Worm (Caenorhabditis elegans) whole organism, L4 larva: ENCODE measurements around the gene C09F9.2.
A peak's percentile ranks its signal among the peaks of the same experiment; 100 is the strongest.

Experiments used
- F26F4.8 ChIP-seq: fragments of 200-800 bp; sonication (Bioruptor generic); conservative IDR thresholded peaks from 2 replicates; pipeline ENCODE4 v1.3.6; 2022; ENCODE audit warnings: missing genetic modification characterization, missing compliant biosample characterization
- R02D3.7 ChIP-seq: fragments of 150-350 bp; sonication (generic microtip); optimal IDR thresholded peaks from 3 replicates; lab custom pipeline; 2014; ENCODE audit warnings: missing biosample characterization, missing genetic modification characterization
- Y48G9A.11 ChIP-seq: fragments of 200-800 bp; sonication (Bioruptor generic); IDR thresholded peaks from 2 replicates; pipeline ENCODE4 v1.3.6; 2022; ENCODE audit warnings: missing genetic modification reagents, missing genetic modification characterization, missing compliant biosample characterization
- ZK337.2 ChIP-seq: fragments of 200-800 bp; sonication (Bioruptor generic); IDR thresholded peaks from 2 replicates; pipeline ENCODE4 v1.3.6; 2022; ENCODE audit warnings: missing genetic modification reagents, missing genetic modification characterization, missing compliant biosample characterization
- aha-1 ChIP-seq: fragments of 150-350 bp; peaks from one replicate; lab custom pipeline; 2014; ENCODE audit warnings: missing biosample characterization, missing genetic modification characterization
- ama-1 ChIP-seq: fragments of 150-350 bp; optimal IDR thresholded peaks from 2 replicates; lab custom pipeline; 2014; ENCODE audit warnings: inconsistent platforms, mixed read lengths
- arid-1 ChIP-seq: fragments of 200-800 bp; sonication (Bioruptor generic); conservative IDR thresholded peaks from 2 replicates; pipeline ENCODE4 v1.3.6; 2022; ENCODE audit warnings: missing genetic modification reagents, missing genetic modification characterization, missing compliant biosample characterization
- attf-4 ChIP-seq: sonication (generic microtip); optimal IDR thresholded peaks from 3 replicates; lab custom pipeline; 2017; ENCODE audit warnings: missing biosample characterization, missing genetic modification characterization
- ceh-32 ChIP-seq: sonication (generic microtip); optimal IDR thresholded peaks from 2 replicates; lab custom pipeline; 2016; ENCODE audit warnings: mild to moderate bottlenecking, missing genetic modification characterization, missing compliant biosample characterization; ENCODE audit not compliant: poor library complexity
- ceh-44 ChIP-seq: fragments of 200-800 bp; sonication (Bioruptor generic); IDR thresholded peaks from 2 replicates; pipeline ENCODE4 v1.3.6; 2022; ENCODE audit warnings: missing genetic modification reagents, missing genetic modification characterization, missing compliant biosample characterization
- cey-2 ChIP-seq: sonication (generic microtip); optimal IDR thresholded peaks from 3 replicates; lab custom pipeline; 2017; ENCODE audit warnings: missing genetic modification characterization, mild to moderate bottlenecking, missing compliant biosample characterization, antibody characterized with exemption, borderline replicate concordance; ENCODE audit not compliant: insufficient read depth
- ctbp-1 ChIP-seq: fragments of 200-800 bp; sonication (Bioruptor generic); IDR thresholded peaks from 2 replicates; pipeline ENCODE4 v1.3.6; 2022; ENCODE audit warnings: missing genetic modification reagents, missing genetic modification characterization, missing compliant biosample characterization
- daf-12 ChIP-seq: fragments of 150-350 bp; optimal IDR thresholded peaks from 2 replicates; lab custom pipeline; 2014; ENCODE audit warnings: missing biosample characterization, missing genetic modification reagents, missing genetic modification characterization
- egl-43 ChIP-seq: fragments of 200-800 bp; sonication (Bioruptor generic); IDR thresholded peaks from 2 replicates; pipeline ENCODE4 v1.3.6; 2022; ENCODE audit warnings: missing genetic modification reagents, missing genetic modification characterization, missing compliant biosample characterization
- jun-1 ChIP-seq: fragments of 150-350 bp; optimal IDR thresholded peaks from 2 replicates; lab custom pipeline; 2014; ENCODE audit warnings: missing biosample characterization, missing genetic modification reagents, missing genetic modification characterization
- lim-7 ChIP-seq: fragments of 200-800 bp; sonication (Bioruptor generic); IDR thresholded peaks from 2 replicates; pipeline ENCODE4 v1.3.6; 2022; ENCODE audit warnings: missing genetic modification characterization, missing compliant biosample characterization
- lin-1 ChIP-seq: fragments of 200-800 bp; sonication (Bioruptor generic); IDR thresholded peaks from 2 replicates; pipeline ENCODE4 v1.3.6; 2022; ENCODE audit warnings: missing genetic modification reagents, missing genetic modification characterization, missing compliant biosample characterization
- lin-39 ChIP-seq: fragments of 150-350 bp; optimal IDR thresholded peaks from 2 replicates; lab custom pipeline; 2014; ENCODE audit warnings: missing biosample characterization, missing genetic modification reagents, missing genetic modification characterization
- lir-3 ChIP-seq: sonication (generic microtip); optimal IDR thresholded peaks from 2 replicates; lab custom pipeline; 2016; ENCODE audit warnings: mild to moderate bottlenecking, missing genetic modification characterization, missing compliant biosample characterization
- mdl-1 ChIP-seq, 2 experiments: fragments of 150-350 bp in 1 of 2; sonication (generic microtip) in 1 of 2; optimal IDR thresholded peaks; 2 replicates each; lab custom pipeline; 2014 to 2017; ENCODE audit warnings: missing biosample characterization in 2 of 2, missing genetic modification characterization in 2 of 2
- mes-2 ChIP-seq: sonication (generic microtip); optimal IDR thresholded peaks from 2 replicates; lab custom pipeline; 2016; ENCODE audit warnings: missing genotype, mild to moderate bottlenecking, missing genetic modification characterization, missing compliant biosample characterization; ENCODE audit not compliant: poor library complexity, severe bottlenecking
- mxl-2 ChIP-seq: fragments of 200-800 bp; sonication (Bioruptor generic); conservative IDR thresholded peaks from 2 replicates; pipeline ENCODE4 v1.3.6; 2022; ENCODE audit warnings: missing genetic modification reagents, missing genetic modification characterization, missing compliant biosample characterization
- mxl-3 ChIP-seq: fragments of 200-800 bp; sonication (Bioruptor generic); optimal IDR thresholded peaks from 2 replicates; lab custom pipeline; 2018; ENCODE audit warnings: mild to moderate bottlenecking, missing genetic modification characterization, missing compliant biosample characterization
- nhr-102 ChIP-seq: sonication (generic microtip); optimal IDR thresholded peaks from 2 replicates; lab custom pipeline; 2016; ENCODE audit warnings: mild to moderate bottlenecking, missing genetic modification characterization, moderate library complexity, missing compliant biosample characterization
- nhr-28 ChIP-seq: fragments of 150-350 bp; optimal IDR thresholded peaks from 2 replicates; lab custom pipeline; 2014; ENCODE audit warnings: missing biosample characterization, missing genetic modification characterization
- nhr-41 ChIP-seq: fragments of 200-800 bp; sonication (Bioruptor generic); IDR thresholded peaks from 2 replicates; pipeline ENCODE4 v1.3.6; 2022; ENCODE audit warnings: missing genetic modification reagents, missing genetic modification characterization, missing compliant biosample characterization
- nhr-42 ChIP-seq: fragments of 200-800 bp; sonication (Bioruptor generic); IDR thresholded peaks from 2 replicates; pipeline ENCODE4 v1.3.6; 2022; ENCODE audit warnings: missing genetic modification characterization, missing compliant biosample characterization
- nhr-48 ChIP-seq: sonication (generic microtip); optimal IDR thresholded peaks from 2 replicates; lab custom pipeline; 2016; ENCODE audit warnings: mild to moderate bottlenecking, missing genetic modification characterization, missing compliant biosample characterization
- pha-4 ChIP-seq, 2 experiments: fragments of 150-350 bp in 1 of 2; fragments of 200-800 bp in 1 of 2; sonication (Bioruptor generic) in 1 of 2; IDR thresholded peaks in 1 of 2; optimal IDR thresholded peaks in 1 of 2; 2 replicates each; pipeline versions ENCODE4 v1.3.6 to Lab custom; 2014 to 2022; ENCODE audit warnings: missing genetic modification characterization in 2 of 2, missing genetic modification reagents in 2 of 2, missing biosample characterization in 1 of 2, missing compliant biosample characterization in 1 of 2
- php-3 ChIP-seq: fragments of 200-800 bp; sonication (Bioruptor generic); IDR thresholded peaks from 2 replicates; pipeline ENCODE4 v1.3.6; 2022; ENCODE audit warnings: missing genetic modification reagents, missing genetic modification characterization, missing compliant biosample characterization
- saeg-2 ChIP-seq: fragments of 200-800 bp; sonication (Bioruptor generic); IDR thresholded peaks from 2 replicates; pipeline ENCODE4 v1.3.6; 2022; ENCODE audit warnings: missing genetic modification reagents, missing genetic modification characterization, missing compliant biosample characterization
- set-16 ChIP-seq: fragments of 200-800 bp; sonication (Bioruptor generic); IDR thresholded peaks from 2 replicates; pipeline ENCODE4 v1.3.6; 2022; ENCODE audit warnings: missing genetic modification reagents, missing genetic modification characterization, missing compliant biosample characterization
- snpc-4 ChIP-seq: fragments of 150-350 bp; optimal IDR thresholded peaks from 2 replicates; lab custom pipeline; 2014; ENCODE audit warnings: missing biosample characterization, missing genetic modification characterization
- tra-1 ChIP-seq: fragments of 200-800 bp; sonication (Bioruptor generic); IDR thresholded peaks from 2 replicates; pipeline ENCODE4 v1.3.6; 2022; ENCODE audit warnings: missing genetic modification reagents, missing genetic modification characterization, missing compliant biosample characterization
- unc-130 ChIP-seq: sonication (generic microtip); optimal IDR thresholded peaks from 2 replicates; lab custom pipeline; 2016; ENCODE audit warnings: missing genetic modification reagents, missing genetic modification characterization, missing compliant biosample characterization
- unc-39 ChIP-seq: sonication (generic microtip); optimal IDR thresholded peaks from 2 replicates; lab custom pipeline; 2017; ENCODE audit warnings: missing biosample characterization, missing genetic modification characterization
- unc-62 ChIP-seq, 3 experiments: fragments of 150-350 bp in 1 of 3; sonication (generic microtip); optimal IDR thresholded peaks in 2 of 3; peaks in 1 of 3; 1 replicate in 1 of 3; 2 replicates in 2 of 3; lab custom pipeline; 2014 to 2017; ENCODE audit warnings: missing biosample characterization in 3 of 3, missing genetic modification characterization in 3 of 3, missing genetic modification reagents in 3 of 3, missing genotype in 1 of 3

The C09F9.2 gene

DNA sequence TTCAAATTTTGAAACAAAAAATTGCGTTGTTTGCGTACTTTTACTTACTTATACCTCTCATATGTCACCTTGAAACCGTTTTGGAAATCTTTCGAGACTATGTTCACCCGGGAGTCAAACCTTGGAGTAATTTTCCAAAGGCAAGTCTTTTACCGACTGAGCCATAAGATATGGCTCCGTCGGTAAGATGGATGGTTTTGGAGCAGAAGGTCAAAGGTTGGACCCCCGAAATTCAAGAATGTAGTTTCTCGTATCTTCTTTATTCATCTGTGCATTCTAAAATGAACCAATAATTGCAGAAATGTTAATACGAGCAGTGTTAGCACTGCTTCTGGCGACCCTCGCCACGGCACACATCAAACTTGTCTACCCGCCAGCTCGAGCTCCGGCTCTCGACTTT is at the start of gene C09F9.2:
Gene C09F9.2 (plus strand): TSS at position 301 of the 400 bp plus-strand sequence.
- TF ChIP-seq nhr-41 (GFP tag; lab: Robert Waterston, UW) (no peak), aha-1 (peak; percentile 85)
- TF ChIP-seq, all 104 proteins: peak for 1

ce11 chrII:14664647-14665518 is 40.4 kb upstream of the C09F9.2 start:
- TF ChIP-seq snpc-4 (tag; lab: Kevin White, UChicago) (no peak), nhr-28 (tag; lab: Kevin White, UChicago) (peak; percentile 32), set-16 (GFP tag; lab: Robert Waterston, UW) (peak; percentile 72), arid-1 (0 out of 2 replicates have a peak, but pooled peaks have one; percentile 17), egl-43 (0 out of 2 replicates have a peak, but pooled peaks have one; percentile 57), nhr-42 (GFP tag; lab: Robert Waterston, UW) (0 out of 2 replicates have a peak, but pooled peaks have one; percentile 44), mxl-3 (GFP tag; lab: Kevin White, UChicago) (peak; percentile 71), nhr-102 (no peak), mes-2 (tag; lab: Kevin White, UChicago) (peak; percentile 33), lim-7 (GFP tag; lab: Robert Waterston, UW) (peak; percentile 33; the same call in 1 of the 2 replicates), php-3 (GFP tag; lab: Robert Waterston, UW) (no peak), tra-1 (GFP tag; lab: Robert Waterston, UW) (no peak), F26F4.8 (GFP tag; lab: Robert Waterston, UW) (no peak), aha-1 (peak; percentile 77)

- TF ChIP-seq pha-4 (GFP tag; IDR thresholded peaks at IDR 0.05; lab: Robert Waterston, UW) = no peak
- TF ChIP-seq pha-4 (tag; optimal IDR thresholded peaks at IDR 0.05; lab: Kevin White, UChicago) = no peak
- no peak for TF ChIP-seq ctbp-1 (GFP tag; lab: Robert Waterston, UW)
- TF ChIP-seq unc-62 (GFP tag; optimal IDR thresholded peaks at IDR 0.05 in 1 of 2; lab: Kevin White, UChicago) = peak in 1 of 2 experiments; percentile 90
- no peak for TF ChIP-seq unc-62 (tag; optimal IDR thresholded peaks at IDR 0.05; lab: Kevin White, UChicago)
- no peak for TF ChIP-seq ZK337.2 (GFP tag; lab: Robert Waterston, UW)
- no peak for TF ChIP-seq Y48G9A.11 (GFP tag; lab: Robert Waterston, UW)
- TF ChIP-seq F26F4.8 (GFP tag; lab: Robert Waterston, UW) = no peak
- TF ChIP-seq mxl-2 (GFP tag; lab: Robert Waterston, UW) = no peak
- TF ChIP-seq unc-39 (tag; lab: Kevin White, UChicago) = no peak
These were observed 39.0 kb upstream of the C09F9.2 start for ce11 chrII:14666274-14666673.

- TF ChIP-seq F26F4.8 (GFP tag; lab: Robert Waterston, UW) = no peak
- TF ChIP-seq unc-62 (GFP tag; optimal IDR thresholded peaks at IDR 0.05 in 1 of 2; lab: Kevin White, UChicago) = no peak
- TF ChIP-seq unc-62 (tag; optimal IDR thresholded peaks at IDR 0.05; lab: Kevin White, UChicago) = no peak
- no peak for TF ChIP-seq ama-1
- no peak for TF ChIP-seq mxl-2 (GFP tag; lab: Robert Waterston, UW)
- no peak for TF ChIP-seq nhr-41 (GFP tag; lab: Robert Waterston, UW)
- TF ChIP-seq jun-1 = no peak
- peak; percentile 1 for TF ChIP-seq nhr-28 (tag; lab: Kevin White, UChicago)
- TF ChIP-seq ZK337.2 (GFP tag; lab: Robert Waterston, UW) = no peak
- TF ChIP-seq lin-39 (tag; lab: Kevin White, UChicago) = no peak
- TF ChIP-seq aha-1 = peak; percentile 95
- TF ChIP-seq mdl-1 (tag; optimal IDR thresholded peaks at IDR 0.05; lab: Kevin White, UChicago) = no peak
- TF ChIP-seq daf-12 (tag; lab: Kevin White, UChicago) = no peak
These were observed 36.7 kb upstream of the C09F9.2 start for ce11 chrII:14668608-14669007.

DNA sequence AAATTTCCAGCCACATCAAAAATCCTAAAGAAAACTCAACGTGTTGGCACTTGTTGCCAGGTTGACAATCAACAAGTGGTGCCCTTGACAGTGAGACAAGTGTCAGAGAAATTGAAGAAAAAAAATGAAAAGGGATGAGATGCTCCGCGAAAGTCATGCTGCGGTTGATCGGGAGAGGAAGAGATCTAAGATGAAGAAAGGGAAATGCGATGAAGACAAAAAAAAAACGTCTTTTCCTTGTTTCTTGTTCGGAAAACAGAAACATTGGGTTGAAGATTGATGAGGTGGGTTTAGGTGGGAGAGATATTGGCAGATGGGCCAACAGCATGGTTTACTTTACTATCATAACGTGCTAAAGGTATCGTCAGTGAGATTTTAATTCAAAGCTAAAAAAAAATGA is 35.1 kb upstream of the C09F9.2 start:
- TF ChIP-seq unc-130 (GFP tag; lab: Kevin White, UChicago) (no peak), lin-39 (tag; lab: Kevin White, UChicago) (no peak), daf-12 (tag; lab: Kevin White, UChicago) (no peak), lin-1 (no peak), tra-1 (GFP tag; lab: Robert Waterston, UW) (no peak), unc-62 (GFP tag; optimal IDR thresholded peaks at IDR 0.05 in 1 of 2; lab: Kevin White, UChicago) (no peak), unc-62 (tag; optimal IDR thresholded peaks at IDR 0.05; lab: Kevin White, UChicago) (no peak), ceh-44 (GFP tag; lab: Robert Waterston, UW) (no peak), aha-1 (peak; percentile 28), nhr-28 (tag; lab: Kevin White, UChicago) (peak; percentile 14), ceh-32 (no peak), nhr-41 (GFP tag; lab: Robert Waterston, UW) (no peak), attf-4 (tag; lab: Kevin White, UChicago) (no peak), nhr-48 (tag; lab: Kevin White, UChicago) (no peak), R02D3.7 (tag; lab: Kevin White, UChicago) (no peak), saeg-2 (no peak), cey-2 (no peak), lir-3 (no peak), mdl-1 (tag; optimal IDR thresholded peaks at IDR 0.05; lab: Kevin White, UChicago) (peak in 1 of 2 experiments; percentile 40)
